Fruit fly (Drosophila melanogaster) whole organism: Measurements from ENCODE around the gene kairos.

Experiments
- CG8478 ChIP-seq: fragments of >200 bp; optimal IDR thresholded peaks from 2 replicates; lab custom pipeline; 2018; ENCODE audit warnings: inconsistent platforms
- Dll ChIP-seq: fragments of >200 bp; optimal IDR thresholded peaks from 2 replicates; lab custom pipeline; 2017
- EcR ChIP-seq, 2 experiments: fragments of >200 bp; optimal IDR thresholded peaks; 2 replicates each; lab custom pipeline; 2017; ENCODE audit warnings: missing biosample characterization in 2 of 2, missing genetic modification characterization in 2 of 2, missing genetic modification reagents in 2 of 2
- pan ChIP-seq: fragments of >200 bp; optimal IDR thresholded peaks from 2 replicates; lab custom pipeline; 2017
- psq ChIP-seq: fragments of >200 bp; optimal IDR thresholded peaks from 2 replicates; lab custom pipeline; 2017
- usp ChIP-seq: fragments of >200 bp; optimal IDR thresholded peaks from 2 replicates; lab custom pipeline; 2017; ENCODE audit warnings: missing biosample characterization, missing genetic modification characterization, mixed read lengths

kairos gene

dm6 chrX:18370775-18371735, 15.1 kb upstream of the kairos start:
- no peak for TF ChIP-seq pan (lab: Kevin White, UChicago)
- peak; percentile 95 for TF ChIP-seq Dll (lab: Kevin White, UChicago)
- peak; percentile 76 for TF ChIP-seq CG8478 (lab: Kevin White, UChicago)

DNA sequence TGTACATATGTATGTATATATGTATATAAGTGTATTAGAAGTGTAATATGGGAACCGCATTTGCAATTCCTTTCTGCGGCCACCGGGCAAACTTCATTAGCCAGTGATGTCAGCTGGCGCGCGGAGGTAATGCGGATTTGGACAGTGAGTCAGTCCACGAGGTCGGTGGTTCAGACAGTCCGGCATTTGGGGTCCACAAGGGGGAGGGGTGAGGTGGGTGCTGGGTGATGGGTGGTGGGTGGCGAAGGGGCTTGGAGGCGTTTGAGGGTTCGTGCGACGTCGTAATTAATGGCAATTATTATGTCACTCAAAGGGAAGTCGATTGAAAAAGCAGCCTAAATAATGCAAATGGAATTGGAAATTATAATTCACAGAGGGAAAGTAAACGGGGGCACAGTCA, 13.8 kb upstream of the kairos start:
- TF ChIP-seq CG8478 (lab: Kevin White, UChicago): no peak
- TF ChIP-seq EcR (GFP tag; optimal IDR thresholded peaks at IDR 0.05; lab: Kevin White, UChicago): no peak
- TF ChIP-seq Dll (lab: Kevin White, UChicago): no peak
- TF ChIP-seq psq: no peak

- no peak for TF ChIP-seq Dll (lab: Kevin White, UChicago)
- TF ChIP-seq pan (lab: Kevin White, UChicago): no peak
- TF ChIP-seq psq: no peak
- TF ChIP-seq EcR (GFP tag; optimal IDR thresholded peaks at IDR 0.05; lab: Kevin White, UChicago): no peak
- TF ChIP-seq CG8478 (lab: Kevin White, UChicago): no peak
- TF ChIP-seq usp (GFP tag; lab: Kevin White, UChicago): no peak
Measured at dm6 chrX:18368644-18368998, 12.6 kb upstream of the kairos start.

dm6 chrX:18367806-18368643, 12.0 kb upstream of the kairos start:
- TF ChIP-seq Dll (lab: Kevin White, UChicago) (no peak), EcR (GFP tag; optimal IDR thresholded peaks at IDR 0.05; lab: Kevin White, UChicago) (no peak), CG8478 (lab: Kevin White, UChicago) (peak; percentile 40), pan (lab: Kevin White, UChicago) (no peak)

DNA sequence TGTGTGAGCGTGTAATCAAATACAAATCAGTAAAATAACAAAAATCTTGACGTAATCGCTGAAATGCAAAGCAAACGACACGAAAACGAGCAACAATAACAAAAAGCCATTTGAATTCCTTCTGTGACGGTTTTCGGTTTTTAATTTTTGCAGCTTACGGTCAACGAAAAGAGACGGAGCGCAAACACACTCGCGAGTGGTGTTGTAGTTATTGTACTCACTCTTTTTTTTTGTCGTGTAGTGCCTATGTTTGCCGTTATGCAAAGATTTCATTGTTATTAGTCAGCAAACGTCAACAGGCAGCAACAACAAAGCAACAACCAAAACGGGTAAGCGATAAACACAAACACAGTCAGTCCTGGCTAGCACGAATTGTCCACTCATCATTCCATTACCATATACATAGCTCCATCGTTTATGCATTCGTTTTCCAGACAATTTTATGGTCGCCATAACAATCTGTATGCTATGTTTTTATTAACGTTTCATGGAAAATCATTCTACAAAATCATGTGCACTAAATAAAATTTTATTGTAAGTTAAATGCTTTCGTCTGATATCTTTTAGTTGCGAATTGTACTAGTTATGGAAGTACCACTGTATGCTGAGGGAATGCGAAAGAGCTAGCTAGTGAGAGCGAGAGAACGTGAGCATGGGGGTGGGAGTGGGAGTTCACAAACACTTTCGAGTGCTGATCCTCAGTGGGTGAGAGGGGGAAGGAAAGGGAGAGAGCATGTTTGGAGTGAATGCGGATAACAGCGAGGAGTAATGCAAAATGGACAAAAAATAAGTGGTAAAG, 11.1 kb upstream of the kairos start:
- TF ChIP-seq CG8478 (lab: Kevin White, UChicago) (no peak), EcR (GFP tag; optimal IDR thresholded peaks at IDR 0.05; lab: Kevin White, UChicago) (no peak), psq (no peak), pan (lab: Kevin White, UChicago) (no peak), usp (GFP tag; lab: Kevin White, UChicago) (no peak), Dll (lab: Kevin White, UChicago) (no peak)

DNA sequence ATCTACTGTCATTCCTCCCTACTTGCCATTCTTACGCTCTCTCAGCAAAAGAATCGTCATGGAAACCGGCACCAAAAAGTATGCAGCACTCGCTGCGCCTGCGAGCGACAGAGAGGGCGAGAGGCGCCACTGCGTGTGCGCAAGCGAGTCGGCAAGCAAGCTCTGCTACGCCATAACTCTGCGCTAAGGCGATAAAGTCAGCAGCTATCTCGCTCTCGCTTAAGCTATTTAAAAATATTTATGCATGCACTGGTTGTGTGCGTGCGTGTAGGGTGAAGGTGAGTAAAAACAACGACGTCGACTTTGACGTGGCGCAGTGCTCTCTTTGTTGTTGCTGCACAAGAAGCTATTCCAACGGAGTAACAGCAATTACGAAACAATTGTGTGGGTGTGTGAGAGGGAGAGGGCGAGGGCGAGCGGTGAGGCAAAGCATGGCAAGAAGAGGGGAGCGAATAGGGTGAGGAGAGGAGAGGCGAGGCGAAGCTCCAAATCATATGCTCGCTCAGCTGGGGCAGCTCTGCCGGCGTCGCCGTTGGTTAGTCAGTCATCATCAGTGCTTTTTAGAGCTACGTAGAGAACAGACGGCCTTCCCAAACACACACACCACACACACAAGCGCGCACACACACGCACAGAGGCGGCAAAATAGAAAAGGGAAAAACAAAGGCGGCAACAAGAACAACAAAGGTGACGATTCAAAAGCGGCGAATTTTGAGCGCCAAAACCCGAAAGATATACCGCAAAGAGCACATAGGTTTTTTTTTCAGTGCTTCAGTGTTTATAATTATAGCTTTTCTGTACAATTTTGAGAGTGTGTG, 10.3 kb upstream of the kairos start, which contains the start of gene CrebB:
CrebB (plus strand) TSS at position 325 of the 818 bp plus-strand sequence.
- TF ChIP-seq Dll (lab: Kevin White, UChicago): no peak
- TF ChIP-seq CG8478 (lab: Kevin White, UChicago): peak; percentile 71
- TF ChIP-seq EcR (GFP tag; optimal IDR thresholded peaks at IDR 0.05; lab: Kevin White, UChicago): no peak
- no peak for TF ChIP-seq pan (lab: Kevin White, UChicago)
- TF ChIP-seq psq: no peak
- no peak for TF ChIP-seq usp (GFP tag; lab: Kevin White, UChicago)

DNA sequence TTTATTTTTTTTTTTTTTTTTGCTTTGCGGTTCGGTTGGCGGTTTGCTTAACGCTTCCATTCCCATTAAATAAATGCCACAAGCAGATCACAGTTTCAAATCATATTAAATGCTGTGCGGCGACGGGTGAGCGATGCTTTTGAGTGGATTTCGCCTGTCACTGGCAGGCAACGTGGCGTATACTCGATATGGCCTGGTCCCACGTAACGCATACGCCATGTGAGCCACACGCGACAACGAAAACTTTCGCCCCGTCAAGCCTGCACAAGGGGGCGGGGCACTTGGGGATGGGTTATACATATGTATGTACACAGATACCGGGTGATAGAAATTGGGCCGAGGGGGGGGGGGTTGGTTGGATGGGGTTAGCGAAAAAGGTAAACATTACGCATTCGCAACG, 9.0 kb upstream of the kairos start:
- TF ChIP-seq EcR (GFP tag; optimal IDR thresholded peaks at IDR 0.05; lab: Kevin White, UChicago) (no peak), pan (lab: Kevin White, UChicago) (no peak), psq (no peak), CG8478 (lab: Kevin White, UChicago) (no peak), Dll (lab: Kevin White, UChicago) (no peak), usp (GFP tag; lab: Kevin White, UChicago) (no peak)

- TF ChIP-seq pan (lab: Kevin White, UChicago) (no peak), psq (no peak), CG8478 (lab: Kevin White, UChicago) (no peak), Dll (lab: Kevin White, UChicago) (no peak), usp (GFP tag; lab: Kevin White, UChicago) (no peak), EcR (GFP tag; optimal IDR thresholded peaks at IDR 0.05; lab: Kevin White, UChicago) (no peak)
Measured at dm6 chrX:18364047-18364747, 8.2 kb upstream of the kairos start.

- TF ChIP-seq CG8478 (lab: Kevin White, UChicago) (no peak), usp (GFP tag; lab: Kevin White, UChicago) (no peak), psq (no peak), pan (lab: Kevin White, UChicago) (no peak), Dll (lab: Kevin White, UChicago) (no peak), EcR (GFP tag; optimal IDR thresholded peaks at IDR 0.05; lab: Kevin White, UChicago) (no peak)
Measured at dm6 chrX:18363423-18363822, 7.4 kb upstream of the kairos start.
